Worm (Caenorhabditis elegans) whole organism, L3 larva: ENCODE data around the gene ssp-10.
"Not testable (repeated sequence)": the region's sequence is repeated elsewhere in the genome, so short reads cannot be mapped to it uniquely, and the experiment has no call there.

ENCODE experiments used
- ZK546.5 ChIP-seq: sonication (generic microtip); optimal IDR thresholded peaks from 2 replicates; lab custom pipeline; 2017; ENCODE audit warnings: missing biosample characterization, missing genetic modification characterization
- ama-1 ChIP-seq: fragments of 150-350 bp; optimal IDR thresholded peaks from 2 replicates; lab custom pipeline; 2018
- ceh-28 ChIP-seq: fragments of 150-350 bp; optimal IDR thresholded peaks from 2 replicates; lab custom pipeline; 2014; ENCODE audit warnings: missing biosample characterization, missing genetic modification reagents, missing genetic modification characterization
- ceh-9 ChIP-seq: sonication (generic microtip); optimal IDR thresholded peaks from 2 replicates; lab custom pipeline; 2018; ENCODE audit warnings: missing biosample characterization, missing genetic modification characterization
- daf-12 ChIP-seq: fragments of 150-350 bp; optimal IDR thresholded peaks from 2 replicates; lab custom pipeline; 2014; ENCODE audit warnings: missing biosample characterization, missing genetic modification reagents, missing genetic modification characterization
- elt-3 ChIP-seq, 3 experiments: fragments of 150-350 bp in 1 of 3; sonication (generic microtip) in 2 of 3; optimal IDR thresholded peaks; 2 replicates in 2 of 3; 4 replicates in 1 of 3; lab custom pipeline; 2014 to 2017; ENCODE audit warnings: missing biosample characterization in 3 of 3, missing genetic modification characterization in 3 of 3
- fkh-10 ChIP-seq: sonication (generic microtip); optimal IDR thresholded peaks from 2 replicates; lab custom pipeline; 2017; ENCODE audit warnings: missing biosample characterization, missing genetic modification reagents, missing genetic modification characterization
- lin-15B ChIP-seq: fragments of 150-350 bp; optimal IDR thresholded peaks from 2 replicates; lab custom pipeline; 2014; ENCODE audit warnings: missing biosample characterization, missing genetic modification characterization
- mml-1 ChIP-seq: fragments of 150-350 bp; sonication (generic microtip); optimal IDR thresholded peaks from 3 replicates; lab custom pipeline; 2014; ENCODE audit warnings: missing biosample characterization, missing genetic modification characterization
- nhr-237 ChIP-seq: fragments of 150-350 bp; optimal IDR thresholded peaks from 2 replicates; lab custom pipeline; 2014; ENCODE audit warnings: missing biosample characterization, missing genetic modification characterization
- snpc-4 ChIP-seq: fragments of 150-350 bp; optimal IDR thresholded peaks from 2 replicates; lab custom pipeline; 2014; ENCODE audit warnings: missing biosample characterization, missing genetic modification characterization

ce11 chrIV:9837349-9837748, 13.5 kb downstream of the ssp-10 start, which contains the start of gene msp-10:
- TF ChIP-seq ceh-9 (tag; lab: Kevin White, UChicago); lin-15B; daf-12; nhr-237 (tag; lab: Kevin White, UChicago); fkh-10 (GFP tag; lab: Kevin White, UChicago); ZK546.5 (tag; lab: Kevin White, UChicago); ama-1 (lab: Kevin White, UChicago); mml-1 (tag; lab: Kevin White, UChicago); snpc-4 (tag; lab: Kevin White, UChicago); elt-3 (tag; optimal IDR thresholded peaks at IDR 0.05; lab: Kevin White, UChicago); ceh-28 (tag; lab: Kevin White, UChicago): not testable (repeated sequence)
